Worm (Caenorhabditis elegans): ENCODE measurements around the gene F20D6.9.

Gene F20D6.9

ce11 chrV:8203085-8203643, 25.9 kb upstream of the F20D6.9 start, which contains the start of gene cest-17:
Gene cest-17, plus strand, starts transcription at chrV:8203332.
- no peak for TF ChIP-seq lin-39 (tag; optimal IDR thresholded peaks at IDR 0.05)
- no peak for TF ChIP-seq efl-1 (optimal IDR thresholded peaks at IDR 0.05)
- peak in 1 of 2 experiments; percentile 53 for TF ChIP-seq efl-1 (GFP tag; optimal IDR thresholded peaks at IDR 0.05 in 1 of 2)

- TF ChIP-seq fkh-10 (GFP tag; optimal IDR thresholded peaks at IDR 0.05) (no peak), zag-1 (tag; optimal IDR thresholded peaks at IDR 0.05) (no peak), aly-2 (tag; optimal IDR thresholded peaks at IDR 0.05) (no peak), nhr-85 (tag) (peak; percentile 68), nhr-71 (tag; optimal IDR thresholded peaks at IDR 0.05) (peak; percentile 36), lir-3 (tag; optimal IDR thresholded peaks at IDR 0.05; ENCODE audit: poor library complexity) (peak; percentile 6), sox-4 (tag; optimal IDR thresholded peaks at IDR 0.05) (no peak), ztf-4 (tag; optimal IDR thresholded peaks at IDR 0.05) (no peak), C04F5.9 (tag; optimal IDR thresholded peaks at IDR 0.05) (no peak), irx-1 (tag; optimal IDR thresholded peaks at IDR 0.05) (no peak), dsc-1 (tag; optimal IDR thresholded peaks at IDR 0.05) (no peak), snu-23 (GFP tag; optimal IDR thresholded peaks at IDR 0.05) (peak; percentile 23), ceh-82 (tag; optimal IDR thresholded peaks at IDR 0.05) (no peak), elt-3 (tag; optimal IDR thresholded peaks at IDR 0.05) (no peak), nhr-77 (tag; optimal IDR thresholded peaks at IDR 0.05) (no peak), rnt-1 (tag; optimal IDR thresholded peaks at IDR 0.05) (peak; percentile 33), egl-13 (tag; optimal IDR thresholded peaks at IDR 0.05) (no peak), snpc-4 (tag; optimal IDR thresholded peaks at IDR 0.05) (no peak), xbp-1 (tag; optimal IDR thresholded peaks at IDR 0.05) (no peak), blmp-1 (tag; optimal IDR thresholded peaks at IDR 0.05) (peak; percentile 26), dpl-1 (GFP tag; optimal IDR thresholded peaks at IDR 0.05) (no peak), ceh-8 (GFP tag; optimal IDR thresholded peaks at IDR 0.05) (no peak), lin-14 (GFP tag; optimal IDR thresholded peaks at IDR 0.05) (peak; percentile 68)
These were observed 24.1 kb upstream of the F20D6.9 start, which contains the start of gene cri-2 for ce11 chrV:8201229-8201858. Gene cri-2, plus strand, starts transcription at chrV:8201808.

- no peak for TF ChIP-seq unc-30 (tag; optimal IDR thresholded peaks at IDR 0.05)
- TF ChIP-seq rnt-1 (tag; optimal IDR thresholded peaks at IDR 0.05), result no peak
- TF ChIP-seq unc-130 (tag; optimal IDR thresholded peaks at IDR 0.05), result no peak
- TF ChIP-seq snu-23 (GFP tag; optimal IDR thresholded peaks at IDR 0.05), result no peak
- no peak for TF ChIP-seq nhr-20 (tag; optimal IDR thresholded peaks at IDR 0.05)
These were observed 21.7 kb upstream of the F20D6.9 start, which contains the start of gene F20D6.11 for ce11 chrV:8198994-8199393. Gene F20D6.11, minus strand, starts transcription at chrV:8199094.

- no peak for TF ChIP-seq grh-1 (GFP tag; IDR thresholded peaks at IDR 0.05)
- TF ChIP-seq ets-5 (GFP tag; IDR thresholded peaks at IDR 0.05), result no peak
- TF ChIP-seq ceh-82 (tag; optimal IDR thresholded peaks at IDR 0.05), result no peak
- TF ChIP-seq F16B12.6 (tag; optimal IDR thresholded peaks at IDR 0.05), result no peak
- no peak for TF ChIP-seq irx-1 (tag; optimal IDR thresholded peaks at IDR 0.05)
- TF ChIP-seq lin-13 (GFP tag; optimal IDR thresholded peaks at IDR 0.05), result no peak
- TF ChIP-seq hlh-17 (GFP tag; optimal IDR thresholded peaks at IDR 0.05; ENCODE audit: borderline replicate concordance), result no peak
- no peak for TF ChIP-seq efl-1 (optimal IDR thresholded peaks at IDR 0.05)
- peak in 1 of 2 experiments; percentile 67 for TF ChIP-seq efl-1 (GFP tag; optimal IDR thresholded peaks at IDR 0.05 in 1 of 2)
These were observed 19.7 kb upstream of the F20D6.9 start for ce11 chrV:8196993-8197392.
